Fruit fly (Drosophila melanogaster) whole organism, prepupa: ENCODE data around the gene snRNP-U1-70K.

Experiments used
- Blimp-1 ChIP-seq: fragments of 200-800 bp; sonication (Bioruptor generic); optimal IDR thresholded peaks from 3 replicates; lab custom pipeline; 2017; ENCODE audit warnings: missing biosample characterization, missing genetic modification characterization, mild to moderate bottlenecking, moderate library complexity, missing genetic modification reagents
- CG10631 ChIP-seq: fragments of 200-800 bp; sonication (Bioruptor generic); optimal IDR thresholded peaks from 2 replicates; lab custom pipeline; 2016; ENCODE audit warnings: missing biosample characterization, missing genetic modification characterization
- CG10669 ChIP-seq: fragments of 200-800 bp; sonication (Bioruptor generic); optimal IDR thresholded peaks from 3 replicates; lab custom pipeline; 2018; ENCODE audit warnings: missing biosample characterization, mild to moderate bottlenecking, missing genetic modification characterization, moderate library complexity
- CG11294 ChIP-seq: fragments of 200-800 bp; sonication (Bioruptor generic); IDR thresholded peaks from 2 replicates; pipeline ENCODE4 v1.3.6; 2022; ENCODE audit warnings: missing biosample characterization, missing genetic modification characterization
- CG11762 ChIP-seq: fragments of 200-800 bp; sonication (Bioruptor generic); optimal IDR thresholded peaks from 3 replicates; lab custom pipeline; 2016; ENCODE audit warnings: missing biosample characterization, missing genetic modification characterization; ENCODE audit not compliant: insufficient read depth
- CG11902 ChIP-seq: fragments of 200-800 bp; sonication (Bioruptor generic); optimal IDR thresholded peaks from 3 replicates; lab custom pipeline; 2016; ENCODE audit warnings: missing biosample characterization, missing genetic modification characterization
- CG1621 ChIP-seq: fragments of 200-800 bp; sonication (Bioruptor generic); optimal IDR thresholded peaks from 3 replicates; lab custom pipeline; 2018; ENCODE audit warnings: missing biosample characterization, mild to moderate bottlenecking, missing genetic modification characterization
- CG3032 ChIP-seq: fragments of 200-800 bp; optimal IDR thresholded peaks from 2 replicates; lab custom pipeline; 2019; ENCODE audit warnings: missing biosample characterization, mild to moderate bottlenecking, missing genetic modification characterization, moderate library complexity
- CG31627 ChIP-seq: fragments of 200-800 bp; sonication (Bioruptor generic); optimal IDR thresholded peaks from 3 replicates; lab custom pipeline; 2016; ENCODE audit warnings: missing biosample characterization, missing genetic modification characterization
- CG32006 ChIP-seq: fragments of 200-800 bp; sonication (Bioruptor generic); optimal IDR thresholded peaks from 3 replicates; lab custom pipeline; 2017; ENCODE audit warnings: missing biosample characterization, mild to moderate bottlenecking, missing genetic modification characterization
- CG34406 ChIP-seq: fragments of 200-800 bp; sonication (Bioruptor generic); optimal IDR thresholded peaks from 3 replicates; lab custom pipeline; 2016; ENCODE audit warnings: missing biosample characterization, missing genetic modification characterization
- CG4318 ChIP-seq: fragments of 200-800 bp; sonication (Bioruptor generic); optimal IDR thresholded peaks from 3 replicates; lab custom pipeline; 2017; ENCODE audit warnings: missing biosample characterization, mild to moderate bottlenecking, missing genetic modification characterization
- CG6163 ChIP-seq: fragments of 200-800 bp; sonication (Bioruptor generic); IDR thresholded peaks from 3 replicates; pipeline ENCODE4 v1.3.6; 2022; ENCODE audit warnings: missing biosample characterization, missing genetic modification characterization
- CG6276 ChIP-seq: fragments of 200-800 bp; sonication (Bioruptor generic); optimal IDR thresholded peaks from 2 replicates; lab custom pipeline; 2017; ENCODE audit warnings: missing biosample characterization, mild to moderate bottlenecking, missing genetic modification characterization
- CG6792 ChIP-seq: fragments of 200-800 bp; sonication (Bioruptor generic); optimal IDR thresholded peaks from 3 replicates; lab custom pipeline; 2016; ENCODE audit warnings: missing biosample characterization, missing genetic modification characterization
- CG6854 ChIP-seq: fragments of 200-800 bp; sonication (Bioruptor generic); optimal IDR thresholded peaks from 2 replicates; lab custom pipeline; 2017; ENCODE audit warnings: missing biosample characterization, mild to moderate bottlenecking, missing genetic modification characterization
- CG7368 ChIP-seq: fragments of 200-800 bp; sonication (Bioruptor generic); optimal IDR thresholded peaks from 3 replicates; lab custom pipeline; 2016; ENCODE audit warnings: missing biosample characterization, missing genetic modification characterization
- CG8119 ChIP-seq: fragments of 200-800 bp; sonication (Bioruptor generic); IDR thresholded peaks from 3 replicates; pipeline ENCODE4 v1.3.6; 2022; ENCODE audit warnings: missing biosample characterization, missing genetic modification characterization
- CG8319 ChIP-seq: fragments of 200-800 bp; sonication (Bioruptor generic); optimal IDR thresholded peaks from 3 replicates; lab custom pipeline; 2016; ENCODE audit warnings: missing biosample characterization, missing genetic modification characterization
- CG8632 ChIP-seq: fragments of 200-800 bp; sonication (Bioruptor generic); optimal IDR thresholded peaks from 3 replicates; lab custom pipeline; 2016; ENCODE audit warnings: missing biosample characterization, missing genetic modification characterization
- CG9139 ChIP-seq: fragments of 200-800 bp; sonication (Bioruptor generic); optimal IDR thresholded peaks from 3 replicates; lab custom pipeline; 2017; ENCODE audit warnings: missing biosample characterization, mild to moderate bottlenecking, missing genetic modification characterization
- Eip75B ChIP-seq: fragments of 200-800 bp; sonication (Bioruptor generic); optimal IDR thresholded peaks from 3 replicates; lab custom pipeline; 2016; ENCODE audit warnings: missing biosample characterization, missing genetic modification characterization
- Eip78C ChIP-seq: fragments of 200-800 bp; sonication (Bioruptor generic); peaks from one replicate; lab custom pipeline; 2016; ENCODE audit warnings: missing biosample characterization, missing genetic modification characterization
- Eip93F ChIP-seq: fragments of 200-800 bp; sonication (Bioruptor generic); optimal IDR thresholded peaks from 2 replicates; lab custom pipeline; 2016; ENCODE audit warnings: missing biosample characterization, mild to moderate bottlenecking, missing genetic modification characterization
- Ets21C ChIP-seq: fragments of 200-800 bp; sonication (Bioruptor generic); optimal IDR thresholded peaks from 3 replicates; lab custom pipeline; 2016; ENCODE audit warnings: missing biosample characterization, missing genetic modification characterization
- Ets96B ChIP-seq: fragments of 200-800 bp; optimal IDR thresholded peaks from 2 replicates; lab custom pipeline; 2019; ENCODE audit warnings: missing biosample characterization, mild to moderate bottlenecking, missing genetic modification characterization, moderate library complexity
- Hr38 ChIP-seq: sonication (Bioruptor generic); optimal IDR thresholded peaks from 2 replicates; lab custom pipeline; 2016; ENCODE audit warnings: missing biosample characterization, missing genetic modification characterization
- Hr4 ChIP-seq: fragments of 200-800 bp; sonication (Bioruptor generic); optimal IDR thresholded peaks from 3 replicates; lab custom pipeline; 2016; ENCODE audit warnings: missing biosample characterization, missing genetic modification characterization
- Met ChIP-seq: fragments of 200-800 bp; sonication (Bioruptor generic); optimal IDR thresholded peaks from 3 replicates; lab custom pipeline; 2016; ENCODE audit warnings: missing biosample characterization, missing genetic modification characterization
- OdsH ChIP-seq: fragments of 200-800 bp; sonication (Bioruptor generic); optimal IDR thresholded peaks from 3 replicates; lab custom pipeline; 2016; ENCODE audit warnings: missing biosample characterization, missing genetic modification characterization
- Smox ChIP-seq: fragments of 200-800 bp; sonication (Bioruptor generic); optimal IDR thresholded peaks from 3 replicates; lab custom pipeline; 2016; ENCODE audit warnings: missing biosample characterization, missing genetic modification characterization
- Sox14 ChIP-seq: fragments of 200-800 bp; sonication (Bioruptor generic); optimal IDR thresholded peaks from 3 replicates; lab custom pipeline; 2016; ENCODE audit warnings: missing biosample characterization, missing genetic modification characterization
- Sox15 ChIP-seq: fragments of 200-800 bp; sonication (Bioruptor generic); optimal IDR thresholded peaks from 3 replicates; lab custom pipeline; 2016; ENCODE audit warnings: missing biosample characterization, missing genetic modification characterization
- achi ChIP-seq: fragments of 200-800 bp; sonication (Bioruptor generic); optimal IDR thresholded peaks from 3 replicates; lab custom pipeline; 2016; ENCODE audit warnings: missing biosample characterization, missing genetic modification characterization
- acj6 ChIP-seq: fragments of 200-800 bp; sonication (Bioruptor generic); optimal IDR thresholded peaks from 3 replicates; lab custom pipeline; 2016; ENCODE audit warnings: missing biosample characterization, missing genetic modification characterization
- cyc ChIP-seq: fragments of 200-800 bp; sonication (Bioruptor generic); optimal IDR thresholded peaks from 3 replicates; lab custom pipeline; 2016; ENCODE audit warnings: missing biosample characterization, missing genetic modification characterization
- dac ChIP-seq: fragments of 200-800 bp; sonication (Bioruptor generic); optimal IDR thresholded peaks from 2 replicates; lab custom pipeline; 2017; ENCODE audit warnings: missing biosample characterization, mild to moderate bottlenecking, missing genetic modification characterization
- eg ChIP-seq: fragments of 200-800 bp; sonication (Bioruptor generic); IDR thresholded peaks from 3 replicates; pipeline ENCODE4 v1.3.6; 2022; ENCODE audit warnings: missing biosample characterization, missing genetic modification characterization
- fd85E ChIP-seq: fragments of 200-800 bp; sonication (Bioruptor generic); optimal IDR thresholded peaks from 3 replicates; lab custom pipeline; 2016; ENCODE audit warnings: missing biosample characterization, missing genetic modification characterization
- fkh ChIP-seq: fragments of 200-800 bp; sonication (Bioruptor generic); optimal IDR thresholded peaks from 3 replicates; lab custom pipeline; 2017; ENCODE audit warnings: missing biosample characterization, mild to moderate bottlenecking, missing genetic modification characterization, moderate library complexity
- net ChIP-seq: fragments of 200-800 bp; sonication (Bioruptor generic); optimal IDR thresholded peaks from 3 replicates; lab custom pipeline; 2016; ENCODE audit warnings: missing biosample characterization, missing genetic modification characterization
- pdm3 ChIP-seq: fragments of 200-800 bp; sonication (Bioruptor generic); optimal IDR thresholded peaks from 3 replicates; lab custom pipeline; 2016; ENCODE audit warnings: missing biosample characterization, missing genetic modification characterization
- salr ChIP-seq, 2 experiments: fragments of 200-800 bp; sonication (Bioruptor generic); optimal IDR thresholded peaks; 3 replicates each; lab custom pipeline; 2016 to 2018; ENCODE audit warnings: missing biosample characterization in 2 of 2, missing genetic modification characterization in 2 of 2, mild to moderate bottlenecking in 1 of 2
- ss ChIP-seq, 2 experiments: fragments of 200-800 bp; sonication (Bioruptor generic); optimal IDR thresholded peaks; 2 replicates in 1 of 2; 3 replicates in 1 of 2; lab custom pipeline; 2017 to 2018; ENCODE audit warnings: mild to moderate bottlenecking in 2 of 2, missing biosample characterization in 2 of 2, missing genetic modification characterization in 2 of 2, moderate library complexity in 1 of 2
- vri ChIP-seq: fragments of 200-800 bp; sonication (Bioruptor generic); optimal IDR thresholded peaks from 3 replicates; lab custom pipeline; 2016; ENCODE audit warnings: missing biosample characterization, mild to moderate bottlenecking, missing genetic modification characterization

snRNP-U1-70K gene

DNA sequence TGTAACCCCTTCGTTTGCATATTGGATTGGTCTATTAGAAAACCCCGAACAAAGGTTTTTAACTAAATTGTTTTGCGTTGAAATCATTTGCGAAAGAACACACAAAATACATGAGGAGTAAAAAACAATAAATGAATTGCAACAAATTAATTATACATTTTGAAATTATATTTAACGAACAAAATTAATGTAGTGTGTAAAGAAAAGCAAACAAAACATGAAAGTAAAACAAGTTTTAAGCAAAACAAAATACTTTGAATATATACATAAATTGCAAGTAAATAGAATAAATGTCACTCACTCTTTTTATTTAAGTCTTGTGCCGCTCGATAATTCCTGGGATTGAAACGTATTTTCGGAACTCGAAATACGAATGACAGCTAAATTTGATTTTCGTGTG is 39.7 kb downstream of the snRNP-U1-70K start, which contains the start of gene CG43232:
TSS of gene CG43232 (plus strand) at position 301 of the 400 bp plus-strand sequence.
- TF ChIP-seq CG8119 (GFP tag; lab: Robert Waterston, UW) = no peak
- no peak for TF ChIP-seq CG10631 (GFP tag; lab: Kevin White, UChicago)

DNA sequence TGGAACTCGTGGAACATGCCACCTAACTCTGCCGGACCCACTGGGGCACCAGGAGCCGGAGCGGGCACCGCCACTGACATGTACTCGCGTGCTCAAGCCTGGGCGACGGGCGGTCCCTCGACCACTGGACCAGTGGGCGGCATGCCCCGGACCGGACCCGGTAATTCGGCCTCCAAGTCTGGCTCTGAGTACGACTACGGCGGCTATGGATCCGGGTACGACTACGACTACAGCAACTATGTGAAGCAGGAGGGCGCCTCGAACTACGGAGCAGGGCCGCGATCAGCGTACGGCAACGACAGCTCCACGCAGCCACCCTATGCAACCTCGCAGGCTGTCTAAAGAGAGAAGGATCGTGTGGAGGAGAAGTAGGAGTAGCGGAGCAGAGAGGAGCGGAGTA is 46.4 kb downstream of the snRNP-U1-70K start:
- TF ChIP-seq CG6854 (no peak), CG7368 (GFP tag; lab: Kevin White, UChicago) (no peak), CG11294 (GFP tag; lab: Robert Waterston, UW) (no peak), Hr38 (GFP tag; lab: Kevin White, UChicago) (no peak), CG1621 (tag; lab: Kevin White, UChicago) (no peak), CG8119 (GFP tag; lab: Robert Waterston, UW) (no peak), Eip78C (no peak), eg (no peak), CG34406 (GFP tag; lab: Kevin White, UChicago) (no peak), CG31627 (GFP tag; lab: Kevin White, UChicago) (no peak), CG10669 (GFP tag; lab: Kevin White, UChicago) (no peak), CG32006 (GFP tag; lab: Kevin White, UChicago) (no peak)

DNA sequence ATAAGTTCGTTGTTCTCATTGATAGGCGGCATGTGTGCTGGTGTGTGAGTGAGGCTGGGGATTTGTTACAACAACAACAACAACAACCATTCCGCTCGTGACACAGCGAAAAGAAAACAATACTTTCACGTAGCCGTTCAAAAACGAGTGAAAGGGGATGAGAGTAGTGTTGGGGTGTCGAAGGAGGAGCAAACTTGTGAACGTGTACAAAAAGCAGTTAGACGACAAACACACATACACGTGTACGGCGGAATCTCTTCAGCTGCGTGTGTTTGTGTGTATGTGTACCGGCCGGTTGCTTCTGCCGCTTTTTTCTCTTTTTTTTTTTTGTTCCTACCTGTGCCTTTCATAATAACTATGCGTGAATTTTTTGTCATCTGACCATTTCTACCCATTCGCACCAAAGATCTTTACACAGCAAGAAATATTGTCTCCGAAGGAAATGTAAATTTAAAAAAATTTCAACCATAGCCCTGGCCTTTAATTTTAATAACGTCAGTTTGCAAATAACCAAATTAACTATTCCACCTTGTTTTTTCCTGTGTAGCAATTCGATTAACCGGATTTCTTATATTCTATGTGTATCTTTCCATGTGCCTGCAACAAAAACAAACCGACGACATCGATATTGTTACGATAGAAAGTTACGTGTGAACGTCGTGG is 49.3 kb downstream of the snRNP-U1-70K start:
- TF ChIP-seq Hr38 (GFP tag; lab: Kevin White, UChicago) (peak; percentile 41), Hr4 (GFP tag; lab: Kevin White, UChicago) (peak; percentile 92), net (GFP tag; lab: Kevin White, UChicago) (no peak), dac (GFP tag; lab: Kevin White, UChicago) (peak; percentile 85), acj6 (GFP tag; lab: Kevin White, UChicago) (peak; percentile 83), CG11294 (GFP tag; lab: Robert Waterston, UW) (no peak; the same call in 1 of the 2 replicates), Met (GFP tag; lab: Kevin White, UChicago) (peak; percentile 72), CG8119 (GFP tag; lab: Robert Waterston, UW) (no peak; the same call in 2 of the 3 replicates), CG6276 (no peak), Ets96B (tag; lab: Kevin White, UChicago) (peak; percentile 83), vri (GFP tag; lab: Kevin White, UChicago) (peak; percentile 66), Blimp-1 (GFP tag; lab: Kevin White, UChicago) (peak; percentile 75), Sox14 (peak; percentile 84), Sox15 (peak; percentile 48), achi (GFP tag; lab: Kevin White, UChicago) (peak; percentile 84), eg (no peak; the same call in 2 of the 3 replicates), CG1621 (tag; lab: Kevin White, UChicago) (peak; percentile 72), CG6854 (peak; percentile 62), CG6792 (GFP tag; lab: Kevin White, UChicago) (peak; percentile 81), ss (GFP tag; optimal IDR thresholded peaks at IDR 0.05; lab: Kevin White, UChicago) (peak in 1 of 2 experiments; percentile 58), pdm3 (GFP tag; lab: Kevin White, UChicago) (peak; percentile 87), CG10631 (GFP tag; lab: Kevin White, UChicago) (peak; percentile 85), salr (GFP tag; optimal IDR thresholded peaks at IDR 0.05; lab: Kevin White, UChicago) (peak; percentile 64 to 77), Ets21C (GFP tag; lab: Kevin White, UChicago) (peak; percentile 69), Eip78C (peak; percentile 97), CG31627 (GFP tag; lab: Kevin White, UChicago) (peak; percentile 80), fd85E (no peak), CG6163 (GFP tag; lab: Robert Waterston, UW) (no peak; the same call in 1 of the 3 replicates), CG4318 (GFP tag; lab: Kevin White, UChicago) (peak; percentile 74), Eip93F (GFP tag; lab: Kevin White, UChicago) (no peak), CG3032 (peak; percentile 78), CG9139 (peak; percentile 51), Eip75B (GFP tag; lab: Kevin White, UChicago) (no peak), CG11762 (peak; percentile 88), CG8632 (GFP tag; lab: Kevin White, UChicago) (peak; percentile 64), CG11902 (GFP tag; lab: Kevin White, UChicago) (peak; percentile 55), CG34406 (GFP tag; lab: Kevin White, UChicago) (peak; percentile 71), fkh (no peak), Smox (GFP tag; lab: Kevin White, UChicago) (no peak), OdsH (GFP tag; lab: Kevin White, UChicago) (peak; percentile 83), CG8319 (GFP tag; lab: Kevin White, UChicago) (peak; percentile 49), cyc (GFP tag; lab: Kevin White, UChicago) (peak; percentile 69)
